Worm (Caenorhabditis elegans): ENCODE results near the gene Y38C1AA.1.

Gene Y38C1AA.1

ce11 chrIV:210591-210990, 2.6 kb downstream of the Y38C1AA.1 start (continued):
- no peak for TF ChIP-seq fkh-10 (GFP tag; optimal IDR thresholded peaks at IDR 0.05)
- TF ChIP-seq lsy-12 (tag; optimal IDR thresholded peaks at IDR 0.05): no peak
- peak; percentile 76 for TF ChIP-seq hmg-11 (tag; optimal IDR thresholded peaks at IDR 0.05)
- TF ChIP-seq jun-1 (tag; optimal IDR thresholded peaks at IDR 0.05): peak; percentile 51
- TF ChIP-seq R02D3.7 (tag; optimal IDR thresholded peaks at IDR 0.05): peak; percentile 2
- TF ChIP-seq pqm-1 (tag; optimal IDR thresholded peaks at IDR 0.05): peak; percentile 90
- TF ChIP-seq snpc-4 (tag; optimal IDR thresholded peaks at IDR 0.05): no peak

ce11 chrIV:218252-218651, 10.3 kb downstream of the Y38C1AA.1 start, which contains the start of gene prdx-6:
prdx-6 (plus strand) TSS chrIV:218552.
- TF ChIP-seq pqm-1 (tag; optimal IDR thresholded peaks at IDR 0.05) (no peak), nhr-11 (tag; optimal IDR thresholded peaks at IDR 0.05) (no peak), ceh-9 (tag; optimal IDR thresholded peaks at IDR 0.05) (no peak), ztf-4 (tag; optimal IDR thresholded peaks at IDR 0.05) (no peak), unc-39 (tag; optimal IDR thresholded peaks at IDR 0.05) (no peak), egl-27 (tag; optimal IDR thresholded peaks at IDR 0.05) (no peak), ceh-28 (tag; optimal IDR thresholded peaks at IDR 0.05) (no peak), nfya-1 (tag; optimal IDR thresholded peaks at IDR 0.05; ENCODE audit: insufficient read depth) (no peak), elt-1 (tag; optimal IDR thresholded peaks at IDR 0.05) (no peak), ztf-11 (tag; optimal IDR thresholded peaks at IDR 0.05) (no peak), nhr-23 (tag; optimal IDR thresholded peaks at IDR 0.05) (no peak), nhr-43 (tag; optimal IDR thresholded peaks at IDR 0.05; ENCODE audit: poor library complexity, severe bottlenecking) (no peak)

DNA sequence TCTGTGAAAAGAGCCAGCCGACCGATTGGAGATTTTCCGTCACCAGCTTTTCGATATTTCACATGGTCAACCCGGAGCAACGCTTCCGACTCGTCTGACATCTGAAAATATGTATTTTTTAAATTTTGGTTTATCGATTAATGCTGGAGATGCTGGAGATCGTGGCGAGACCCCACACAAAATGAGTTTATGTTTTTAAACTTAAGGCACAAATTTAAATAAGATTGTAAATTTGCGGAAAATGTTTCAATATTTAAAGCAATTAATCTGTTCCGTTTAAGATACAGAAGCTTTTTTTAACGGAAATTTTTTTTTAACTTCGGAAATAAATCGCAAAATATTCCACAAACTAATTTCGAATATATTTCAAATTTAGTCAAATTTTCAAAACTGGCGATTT, 23.7 kb downstream of the Y38C1AA.1 start, which contains the start of gene gtf-2H1:
TSS of gene gtf-2H1 (minus strand) at position 101 of the 400 bp plus-strand sequence.
- TF ChIP-seq unc-62 (GFP tag; optimal IDR thresholded peaks at IDR 0.05) (no peak), nhr-43 (tag; optimal IDR thresholded peaks at IDR 0.05; ENCODE audit: poor library complexity, severe bottlenecking) (no peak), sea-2 (GFP tag; optimal IDR thresholded peaks at IDR 0.05) (no peak), ceh-16 (tag; optimal IDR thresholded peaks at IDR 0.05) (no peak), mdl-1 (tag; optimal IDR thresholded peaks at IDR 0.05) (no peak), ZK546.5 (tag; optimal IDR thresholded peaks at IDR 0.05) (no peak), lin-15B (tag; optimal IDR thresholded peaks at IDR 0.05) (no peak), mml-1 (tag; optimal IDR thresholded peaks at IDR 0.05) (no peak), nhr-25 (tag; optimal IDR thresholded peaks at IDR 0.05) (no peak), eor-1 (tag; optimal IDR thresholded peaks at IDR 0.05) (no peak), nhr-11 (tag; optimal IDR thresholded peaks at IDR 0.05) (no peak), nhr-77 (tag; optimal IDR thresholded peaks at IDR 0.05) (no peak), lin-39 (tag; optimal IDR thresholded peaks at IDR 0.05) (no peak), lsy-12 (tag; optimal IDR thresholded peaks at IDR 0.05) (no peak), snpc-4 (tag; optimal IDR thresholded peaks at IDR 0.05) (no peak), nhr-67 (tag; optimal IDR thresholded peaks at IDR 0.05) (no peak), hmg-11 (tag; optimal IDR thresholded peaks at IDR 0.05) (no peak), ceh-9 (tag; optimal IDR thresholded peaks at IDR 0.05) (no peak)

DNA sequence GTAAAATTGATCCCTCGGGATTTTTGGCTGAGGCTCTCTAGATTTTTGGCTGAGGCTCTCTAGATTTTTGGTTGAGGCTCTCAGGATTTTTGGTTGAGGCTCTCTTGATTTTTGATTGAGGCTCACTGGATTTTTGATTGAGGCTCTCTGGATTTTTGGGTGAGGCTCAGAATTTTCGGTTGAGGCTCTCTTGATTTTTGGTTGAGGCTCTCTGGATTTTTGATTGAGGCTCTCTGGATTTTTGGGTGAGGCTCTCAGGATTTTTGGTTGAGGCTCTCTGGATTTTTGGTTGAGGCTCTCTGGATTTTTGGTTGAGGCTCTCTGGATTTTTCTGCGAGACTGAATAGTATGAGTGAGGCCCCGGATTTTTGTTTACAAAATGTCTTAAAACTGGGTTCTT, 28.2 kb downstream of the Y38C1AA.1 start:
- TF ChIP-seq ceh-82 (tag; optimal IDR thresholded peaks at IDR 0.05) (no peak), snpc-4 (tag; optimal IDR thresholded peaks at IDR 0.05) (no peak), lsy-12 (tag; optimal IDR thresholded peaks at IDR 0.05) (no peak), hmg-11 (tag; optimal IDR thresholded peaks at IDR 0.05) (no peak), elt-2 (tag; optimal IDR thresholded peaks at IDR 0.05) (no peak), R02D3.7 (tag; optimal IDR thresholded peaks at IDR 0.05) (no peak), jun-1 (tag; optimal IDR thresholded peaks at IDR 0.05) (no peak), unc-62 (GFP tag; optimal IDR thresholded peaks at IDR 0.05) (no peak), mdl-1 (tag; optimal IDR thresholded peaks at IDR 0.05) (no peak), daf-12 (tag; optimal IDR thresholded peaks at IDR 0.05) (no peak), lin-39 (tag; optimal IDR thresholded peaks at IDR 0.05) (no peak), fkh-10 (GFP tag; optimal IDR thresholded peaks at IDR 0.05) (no peak), aly-2 (tag; optimal IDR thresholded peaks at IDR 0.05) (no peak), lin-15B (tag; optimal IDR thresholded peaks at IDR 0.05) (no peak), elt-1 (tag; optimal IDR thresholded peaks at IDR 0.05) (no peak), nhr-237 (tag; optimal IDR thresholded peaks at IDR 0.05) (no peak), nfya-1 (tag; optimal IDR thresholded peaks at IDR 0.05; ENCODE audit: insufficient read depth) (no peak), nhr-43 (tag; optimal IDR thresholded peaks at IDR 0.05; ENCODE audit: poor library complexity, severe bottlenecking) (no peak), zag-1 (tag; optimal IDR thresholded peaks at IDR 0.05) (no peak)
